Worm (Caenorhabditis elegans) whole organism, young adult: ENCODE measurements around the gene W02B3.4.
A peak's percentile ranks its signal among the peaks of the same experiment; 100 is the strongest.

Experiments used
- B0019.2 ChIP-seq: fragments of 200-800 bp; sonication (Bioruptor generic); conservative IDR thresholded peaks from 2 replicates; pipeline ENCODE4 v1.3.6; 2022; ENCODE audit warnings: missing genetic modification reagents, missing genetic modification characterization, missing compliant biosample characterization
- B0035.1 ChIP-seq: sonication (generic microtip); optimal IDR thresholded peaks from 2 replicates; lab custom pipeline; 2016; ENCODE audit warnings: missing genetic modification characterization, mild to moderate bottlenecking, missing compliant biosample characterization, missing genotype, missing genetic modification reagents
- B0336.3 ChIP-seq: fragments of 200-800 bp; sonication (Bioruptor generic); IDR thresholded peaks from 2 replicates; pipeline ENCODE4 v1.3.6; 2022; ENCODE audit warnings: missing genetic modification characterization, missing compliant biosample characterization
- D2030.7 ChIP-seq: fragments of 200-800 bp; sonication (Bioruptor generic); IDR thresholded peaks from 2 replicates; pipeline ENCODE4 v1.3.6; 2022; ENCODE audit warnings: missing genetic modification reagents, missing genetic modification characterization, missing compliant biosample characterization
- F52B5.7 ChIP-seq: sonication (generic microtip); optimal IDR thresholded peaks from 2 replicates; lab custom pipeline; 2016; ENCODE audit warnings: mild to moderate bottlenecking, missing genetic modification characterization, missing compliant biosample characterization
- F57A8.1 ChIP-seq: fragments of 200-800 bp; sonication (Bioruptor generic); optimal IDR thresholded peaks from 2 replicates; lab custom pipeline; 2018; ENCODE audit warnings: mild to moderate bottlenecking, missing genetic modification characterization, moderate library complexity, missing compliant biosample characterization
- F57C9.4 ChIP-seq: sonication (generic microtip); optimal IDR thresholded peaks from 2 replicates; lab custom pipeline; 2017; ENCODE audit warnings: mild to moderate bottlenecking, missing genetic modification characterization, missing compliant biosample characterization
- K12H6.12 ChIP-seq: fragments of 200-800 bp; sonication (Bioruptor generic); optimal IDR thresholded peaks from 2 replicates; lab custom pipeline; 2018; ENCODE audit warnings: mild to moderate bottlenecking, missing genetic modification characterization, missing compliant biosample characterization
- T07F8.4 ChIP-seq: sonication (generic microtip); optimal IDR thresholded peaks from 2 replicates; lab custom pipeline; 2016; ENCODE audit warnings: mild to moderate bottlenecking, missing genetic modification characterization, moderate library complexity, missing compliant biosample characterization
- Y53F4B.3 ChIP-seq: fragments of 200-800 bp; sonication (Bioruptor generic); IDR thresholded peaks from 2 replicates; pipeline ENCODE4 v1.3.6; 2022; ENCODE audit warnings: missing genetic modification reagents, missing genetic modification characterization, missing compliant biosample characterization
- Y67H2A.10 ChIP-seq: fragments of 200-800 bp; sonication (Bioruptor generic); conservative IDR thresholded peaks from 2 replicates; pipeline ENCODE4 v1.3.6; 2022; ENCODE audit warnings: missing genetic modification reagents, missing genetic modification characterization, missing compliant biosample characterization
- Y95B8A.8 ChIP-seq: fragments of 200-800 bp; sonication (Bioruptor generic); IDR thresholded peaks from 2 replicates; pipeline ENCODE4 v1.3.6; 2022; ENCODE audit warnings: missing genetic modification reagents, missing genetic modification characterization, missing compliant biosample characterization
- ZK185.1 ChIP-seq: sonication (generic microtip); optimal IDR thresholded peaks from 2 replicates; lab custom pipeline; 2016; ENCODE audit warnings: mild to moderate bottlenecking, missing genetic modification characterization, missing compliant biosample characterization; ENCODE audit not compliant: poor library complexity, severe bottlenecking
- akir-1 ChIP-seq: fragments of 200-800 bp; sonication (Bioruptor generic); optimal IDR thresholded peaks from 2 replicates; lab custom pipeline; 2018; ENCODE audit warnings: mild to moderate bottlenecking, missing genetic modification characterization, moderate library complexity, missing compliant biosample characterization
- ama-1 ChIP-seq, 3 experiments: fragments of 150-350 bp in 1 of 3; sonication (generic microtip) in 2 of 3; optimal IDR thresholded peaks; 2 replicates each; lab custom pipeline; 2014 to 2018; ENCODE audit warnings: missing biosample characterization in 2 of 3, missing genetic modification characterization in 2 of 3, missing genetic modification reagents in 2 of 3
- ccch-3 ChIP-seq: fragments of 200-800 bp; sonication (Bioruptor generic); optimal IDR thresholded peaks from 2 replicates; lab custom pipeline; 2018; ENCODE audit warnings: mild to moderate bottlenecking, missing genetic modification characterization, missing compliant biosample characterization
- cebp-1 ChIP-seq, 2 experiments: fragments of 200-800 bp in 1 of 2; sonication (Bioruptor generic) in 1 of 2; sonication (generic microtip) in 1 of 2; IDR thresholded peaks in 1 of 2; optimal IDR thresholded peaks in 1 of 2; 2 replicates each; pipeline versions ENCODE4 v1.3.6 to Lab custom; 2017 to 2022; ENCODE audit warnings: missing compliant biosample characterization in 2 of 2, missing genetic modification characterization in 2 of 2, mild to moderate bottlenecking in 1 of 2, missing genetic modification reagents in 1 of 2, moderate library complexity in 1 of 2
- cebp-2 ChIP-seq: fragments of 200-800 bp; sonication (Bioruptor generic); IDR thresholded peaks from 2 replicates; pipeline ENCODE4 v1.3.6; 2022; ENCODE audit warnings: missing genetic modification characterization, missing compliant biosample characterization
- ceh-27 ChIP-seq: fragments of 200-800 bp; sonication (Bioruptor generic); optimal IDR thresholded peaks from 2 replicates; lab custom pipeline; 2018; ENCODE audit warnings: mild to moderate bottlenecking, missing genetic modification characterization, moderate library complexity, missing compliant biosample characterization
- ceh-40 ChIP-seq: fragments of 200-800 bp; sonication (Bioruptor generic); IDR thresholded peaks from 2 replicates; pipeline ENCODE4 v1.3.6; 2022; ENCODE audit warnings: missing genetic modification characterization, missing compliant biosample characterization
- ceh-58 ChIP-seq: fragments of 200-800 bp; sonication (Bioruptor generic); IDR thresholded peaks from 2 replicates; pipeline ENCODE4 v1.3.6; 2022; ENCODE audit warnings: missing genetic modification characterization, missing compliant biosample characterization
- ceh-79 ChIP-seq: sonication (generic microtip); optimal IDR thresholded peaks from 2 replicates; lab custom pipeline; 2017; ENCODE audit warnings: mild to moderate bottlenecking, missing genetic modification characterization, missing compliant biosample characterization
- die-1 ChIP-seq: sonication (generic microtip); optimal IDR thresholded peaks from 2 replicates; lab custom pipeline; 2016; ENCODE audit warnings: missing genotype, mild to moderate bottlenecking, missing genetic modification characterization, missing compliant biosample characterization
- dpff-1 ChIP-seq: sonication (generic microtip); optimal IDR thresholded peaks from 2 replicates; lab custom pipeline; 2017; ENCODE audit warnings: mild to moderate bottlenecking, missing genetic modification characterization, missing compliant biosample characterization
- ets-4 ChIP-seq: fragments of 200-800 bp; sonication (Bioruptor generic); optimal IDR thresholded peaks from 2 replicates; lab custom pipeline; 2018; ENCODE audit warnings: mild to moderate bottlenecking, missing genetic modification characterization, missing compliant biosample characterization
- him-1 ChIP-seq: sonication (generic microtip); optimal IDR thresholded peaks from 2 replicates; lab custom pipeline; 2016; ENCODE audit warnings: missing genotype, missing genetic modification reagents, missing genetic modification characterization, missing compliant biosample characterization
- lag-1 ChIP-seq: fragments of 200-800 bp; sonication (Bioruptor generic); IDR thresholded peaks from 2 replicates; pipeline ENCODE4 v1.3.6; 2022; ENCODE audit warnings: missing genetic modification reagents, missing genetic modification characterization, missing compliant biosample characterization
- lin-26 ChIP-seq: fragments of 200-800 bp; sonication (Bioruptor generic); IDR thresholded peaks from 2 replicates; pipeline ENCODE4 v1.3.6; 2022; ENCODE audit warnings: missing genetic modification reagents, missing genetic modification characterization, missing compliant biosample characterization
- lin-54 ChIP-seq: fragments of 200-800 bp; sonication (Bioruptor generic); optimal IDR thresholded peaks from 2 replicates; lab custom pipeline; 2018; ENCODE audit warnings: mild to moderate bottlenecking, missing genetic modification characterization, missing compliant biosample characterization
- lsy-27 ChIP-seq: sonication (generic microtip); optimal IDR thresholded peaks from 2 replicates; lab custom pipeline; 2017; ENCODE audit warnings: missing genetic modification characterization, mild to moderate bottlenecking, missing compliant biosample characterization, antibody characterized with exemption, missing genotype, borderline replicate concordance; ENCODE audit not compliant: insufficient read depth
- madf-10 ChIP-seq: sonication (generic microtip); optimal IDR thresholded peaks from 2 replicates; lab custom pipeline; 2016; ENCODE audit warnings: mild to moderate bottlenecking, missing genetic modification characterization, missing compliant biosample characterization
- madf-3 ChIP-seq: fragments of 200-800 bp; sonication (Bioruptor generic); IDR thresholded peaks from 2 replicates; pipeline ENCODE4 v1.3.6; 2022; ENCODE audit warnings: missing genetic modification reagents, missing genetic modification characterization, missing compliant biosample characterization
- madf-6 ChIP-seq: fragments of 200-800 bp; sonication (Bioruptor generic); IDR thresholded peaks from 2 replicates; pipeline ENCODE4 v1.3.6; 2022; ENCODE audit warnings: missing genetic modification reagents, missing genetic modification characterization, missing compliant biosample characterization
- mes-4 ChIP-seq: sonication (generic microtip); optimal IDR thresholded peaks from 2 replicates; lab custom pipeline; 2016; ENCODE audit warnings: missing genotype, missing genetic modification characterization, missing compliant biosample characterization
- nfya-1 ChIP-seq: sonication (generic microtip); optimal IDR thresholded peaks from 2 replicates; lab custom pipeline; 2017; ENCODE audit warnings: antibody characterized with exemption, missing compliant biosample characterization, missing genetic modification characterization, borderline replicate concordance; ENCODE audit not compliant: insufficient read depth
- pha-4 ChIP-seq: fragments of 150-350 bp; sonication (generic microtip); optimal IDR thresholded peaks from 2 replicates; lab custom pipeline; 2014; ENCODE audit warnings: missing biosample characterization, missing genetic modification reagents, missing genetic modification characterization
- rcor-1 ChIP-seq: fragments of 200-800 bp; sonication (Bioruptor generic); IDR thresholded peaks from 2 replicates; pipeline ENCODE4 v1.3.6; 2022; ENCODE audit warnings: missing genetic modification reagents, missing genetic modification characterization, missing compliant biosample characterization
- sdz-38 ChIP-seq: sonication (generic microtip); optimal IDR thresholded peaks from 2 replicates; lab custom pipeline; 2016; ENCODE audit warnings: missing genotype, missing genetic modification characterization, missing compliant biosample characterization
- snpc-4 ChIP-seq, 5 experiments: fragments of 150-350 bp in 1 of 5; sonication (generic microtip) in 4 of 5; optimal IDR thresholded peaks; 2 replicates each; lab custom pipeline; 2014 to 2018; ENCODE audit warnings: missing genetic modification characterization in 5 of 5, missing biosample characterization in 3 of 5, antibody characterized with exemption in 2 of 5, mild to moderate bottlenecking in 2 of 5, missing compliant biosample characterization in 2 of 5, missing genotype in 2 of 5, moderate library complexity in 2 of 5, missing genetic modification reagents in 1 of 5
- tbp1 ChIP-seq: fragments of 200-800 bp; sonication (Bioruptor generic); optimal IDR thresholded peaks from 2 replicates; lab custom pipeline; 2018; ENCODE audit warnings: mild to moderate bottlenecking, missing genetic modification characterization, missing compliant biosample characterization
- tlf-1 ChIP-seq: fragments of 200-800 bp; sonication (Bioruptor generic); optimal IDR thresholded peaks from 2 replicates; lab custom pipeline; 2018; ENCODE audit warnings: mild to moderate bottlenecking, missing genetic modification characterization, missing compliant biosample characterization
- unc-62 ChIP-seq: fragments of 150-350 bp; optimal IDR thresholded peaks from 2 replicates; lab custom pipeline; 2014; ENCODE audit warnings: missing biosample characterization, missing genetic modification reagents, missing genetic modification characterization
- xnd-1 ChIP-seq: sonication (generic microtip); optimal IDR thresholded peaks from 2 replicates; lab custom pipeline; 2016; ENCODE audit warnings: missing genotype, missing genetic modification reagents, missing genetic modification characterization, missing compliant biosample characterization
- zfh-2 ChIP-seq: fragments of 200-800 bp; sonication (Bioruptor generic); conservative IDR thresholded peaks from 2 replicates; pipeline ENCODE4 v1.3.6; 2022; ENCODE audit warnings: missing genetic modification reagents, missing genetic modification characterization, missing compliant biosample characterization
- zim-3 ChIP-seq: sonication (generic microtip); optimal IDR thresholded peaks from 2 replicates; lab custom pipeline; 2017; ENCODE audit warnings: mild to moderate bottlenecking, missing genetic modification characterization, moderate library complexity, missing compliant biosample characterization
- ztf-25 ChIP-seq: fragments of 200-800 bp; sonication (Bioruptor generic); IDR thresholded peaks from 2 replicates; pipeline ENCODE4 v1.3.6; 2022; ENCODE audit warnings: missing genetic modification reagents, missing genetic modification characterization, missing compliant biosample characterization
- ztf-3 ChIP-seq: fragments of 200-800 bp; sonication (Bioruptor generic); optimal IDR thresholded peaks from 2 replicates; lab custom pipeline; 2018; ENCODE audit warnings: mild to moderate bottlenecking, missing genetic modification characterization, missing compliant biosample characterization

Gene W02B3.4

ce11 chrIII:640198-640803 lies 42.9 kb downstream of the W02B3.4 start, which contains the start of the genes tag-266 and tag-267 (continued):
- TF ChIP-seq tlf-1 (no peak), lsy-27 (no peak), lin-26 (GFP tag; lab: Robert Waterston, UW) (no peak), B0035.1 (tag; lab: Kevin White, UChicago) (no peak), die-1 (peak; percentile 9), ccch-3 (peak; percentile 51), B0019.2 (GFP tag; lab: Robert Waterston, UW) (0 out of 2 replicates have a peak, but pooled peaks have one; percentile 31), unc-62 (GFP tag; lab: Kevin White, UChicago) (no peak), tbp1 (peak; percentile 45), snpc-4 (GFP tag; optimal IDR thresholded peaks at IDR 0.05; lab: Kevin White, UChicago) (no peak), snpc-4 (tag; optimal IDR thresholded peaks at IDR 0.05; lab: Kevin White, UChicago) (peak in 2 of 4 experiments; percentile 2 to 40), D2030.7 (GFP tag; lab: Robert Waterston, UW) (peak; percentile 54), lag-1 (GFP tag; lab: Robert Waterston, UW) (no peak), pha-4 (tag; lab: Kevin White, UChicago) (no peak), madf-6 (GFP tag; lab: Robert Waterston, UW) (no peak), ama-1 (optimal IDR thresholded peaks at IDR 0.05; lab: Kevin White, UChicago) (no peak), ama-1 (GFP tag; optimal IDR thresholded peaks at IDR 0.05; lab: Kevin White, UChicago) (no peak), akir-1 (GFP tag; lab: Kevin White, UChicago) (no peak), madf-3 (GFP tag; lab: Robert Waterston, UW) (no peak), zfh-2 (GFP tag; lab: Robert Waterston, UW) (no peak), rcor-1 (GFP tag; lab: Robert Waterston, UW) (no peak), cebp-1 (GFP tag; IDR thresholded peaks at IDR 0.05; lab: Robert Waterston, UW) (peak; percentile 41; the same call in 1 of the 2 replicates), cebp-1 (tag; optimal IDR thresholded peaks at IDR 0.05; lab: Kevin White, UChicago) (peak; percentile 62), ztf-25 (GFP tag; lab: Robert Waterston, UW) (no peak), Y67H2A.10 (no peak), ceh-79 (tag; lab: Kevin White, UChicago) (no peak), F52B5.7 (tag; lab: Kevin White, UChicago) (no peak), nfya-1 (no peak), ets-4 (GFP tag; lab: Kevin White, UChicago) (no peak), ceh-58 (GFP tag; lab: Robert Waterston, UW) (no peak), lin-54 (GFP tag; lab: Kevin White, UChicago) (peak; percentile 8), him-1 (tag; lab: Kevin White, UChicago) (no peak), T07F8.4 (tag; lab: Kevin White, UChicago) (no peak), ceh-40 (GFP tag; lab: Robert Waterston, UW) (no peak), Y95B8A.8 (GFP tag; lab: Robert Waterston, UW) (no peak), ztf-3 (GFP tag; lab: Kevin White, UChicago) (no peak), madf-10 (tag; lab: Kevin White, UChicago) (peak; percentile 71), zim-3 (no peak), B0336.3 (GFP tag; lab: Robert Waterston, UW) (no peak), Y53F4B.3 (GFP tag; lab: Robert Waterston, UW) (no peak), F57A8.1 (no peak), xnd-1 (tag; lab: Kevin White, UChicago) (no peak), cebp-2 (GFP tag; lab: Robert Waterston, UW) (no peak), ZK185.1 (tag; lab: Kevin White, UChicago) (no peak), ceh-27 (peak; percentile 60), K12H6.12 (tag; lab: Kevin White, UChicago) (peak; percentile 82), dpff-1 (tag; lab: Kevin White, UChicago) (no peak), mes-4 (tag; lab: Kevin White, UChicago) (no peak), F57C9.4 (tag; lab: Kevin White, UChicago) (no peak), sdz-38 (no peak)
